Worm (Caenorhabditis elegans) whole organism, L4/young adult: ENCODE data around the gene F25B5.3.

Source experiments
- W03F9.2 ChIP-seq: fragments of 150-350 bp; optimal IDR thresholded peaks from 2 replicates; lab custom pipeline; 2014; ENCODE audit warnings: missing biosample characterization, missing genetic modification characterization
- dao-5 ChIP-seq: sonication (generic microtip); optimal IDR thresholded peaks from 2 replicates; lab custom pipeline; 2016; ENCODE audit warnings: missing genotype, missing genetic modification characterization, moderate library complexity, missing compliant biosample characterization

ce11 chrIII:5988010-5988409 lies 39.3 kb downstream of the F25B5.3 start:
- no peak for TF ChIP-seq dao-5
- TF ChIP-seq W03F9.2 (tag; lab: Kevin White, UChicago): no peak
